Worm (Caenorhabditis elegans) whole organism, midembryonic: ENCODE data around the gene Y45F10C.1.

Source experiments
- T22C8.4 ChIP-seq: fragments of 200-800 bp; sonication (Bioruptor generic); IDR thresholded peaks from 2 replicates; pipeline ENCODE4 v1.3.6; 2022; ENCODE audit warnings: missing genetic modification characterization, missing compliant biosample characterization
- cog-1 ChIP-seq: sonication (generic microtip); optimal IDR thresholded peaks from 2 replicates; lab custom pipeline; 2016; ENCODE audit warnings: missing genetic modification characterization, missing compliant biosample characterization
- flt-1 ChIP-seq: fragments of 200-800 bp; sonication (Bioruptor generic); IDR thresholded peaks from 2 replicates; pipeline ENCODE4 v1.3.6; 2022; ENCODE audit warnings: missing genetic modification characterization, missing compliant biosample characterization
- ref-1 ChIP-seq: fragments of 200-800 bp; sonication (Bioruptor generic); conservative IDR thresholded peaks from 2 replicates; pipeline ENCODE4 v1.3.6; 2022; ENCODE audit warnings: missing genetic modification reagents, missing genetic modification characterization, missing compliant biosample characterization
- tab-1 ChIP-seq: fragments of 200-800 bp; sonication (Bioruptor generic); IDR thresholded peaks from 2 replicates; pipeline ENCODE4 v1.3.6; 2022; ENCODE audit warnings: missing genetic modification characterization, missing compliant biosample characterization
- ztf-23 ChIP-seq: fragments of 200-800 bp; sonication (Bioruptor generic); IDR thresholded peaks from 2 replicates; pipeline ENCODE4 v1.3.6; 2022; ENCODE audit warnings: missing genetic modification reagents, missing genetic modification characterization, missing compliant biosample characterization

ce11 chrIV:13695302-13695701 is 36.0 kb upstream of the Y45F10C.1 start:
- TF ChIP-seq flt-1 (GFP tag; lab: Robert Waterston, UW) (no peak), ref-1 (GFP tag; lab: Robert Waterston, UW) (no peak), ztf-23 (GFP tag; lab: Robert Waterston, UW) (no peak), tab-1 (GFP tag; lab: Robert Waterston, UW) (no peak), cog-1 (no peak), T22C8.4 (GFP tag; lab: Robert Waterston, UW) (no peak)
